Worm (Caenorhabditis elegans) whole organism, late embryonic: ENCODE results near the gene suox-1.

Source experiments
- K02D7.2 ChIP-seq: sonication (generic microtip); optimal IDR thresholded peaks from 2 replicates; lab custom pipeline; 2017; ENCODE audit warnings: mild to moderate bottlenecking, missing genetic modification characterization, missing compliant biosample characterization
- ahr-1 ChIP-seq: sonication (generic microtip); optimal IDR thresholded peaks from 2 replicates; lab custom pipeline; 2016; ENCODE audit warnings: missing genetic modification characterization, missing compliant biosample characterization
- ama-1 ChIP-seq: fragments of 150-350 bp; optimal IDR thresholded peaks from 2 replicates; lab custom pipeline; 2014
- ceh-14 ChIP-seq: sonication (generic microtip); optimal IDR thresholded peaks from 2 replicates; lab custom pipeline; 2016; ENCODE audit warnings: missing genotype, missing genetic modification characterization, missing compliant biosample characterization
- ceh-45 ChIP-seq: fragments of 200-800 bp; sonication (Bioruptor generic); IDR thresholded peaks from 2 replicates; pipeline ENCODE4 v1.3.6; 2022; ENCODE audit warnings: missing genetic modification reagents, missing genetic modification characterization, missing compliant biosample characterization
- dve-1 ChIP-seq: sonication (generic microtip); optimal IDR thresholded peaks from 2 replicates; lab custom pipeline; 2017; ENCODE audit warnings: antibody characterized with exemption, mild to moderate bottlenecking, missing genetic modification characterization, missing compliant biosample characterization
- elt-2 ChIP-seq: sonication (generic microtip); optimal IDR thresholded peaks from 2 replicates; lab custom pipeline; 2016; ENCODE audit warnings: missing genetic modification reagents, missing genetic modification characterization, missing compliant biosample characterization
- hlh-15 ChIP-seq: sonication (generic microtip); optimal IDR thresholded peaks from 2 replicates; lab custom pipeline; 2016; ENCODE audit warnings: missing genetic modification characterization, missing compliant biosample characterization
- nhr-232 ChIP-seq: sonication (generic microtip); optimal IDR thresholded peaks from 2 replicates; lab custom pipeline; 2016; ENCODE audit warnings: missing genetic modification characterization, missing compliant biosample characterization
- pha-4 ChIP-seq: fragments of 150-350 bp; optimal IDR thresholded peaks from 2 replicates; lab custom pipeline; 2018; ENCODE audit warnings: missing biosample characterization, missing genetic modification reagents, missing genetic modification characterization
- rnt-1 ChIP-seq: sonication (generic microtip); optimal IDR thresholded peaks from 2 replicates; lab custom pipeline; 2016; ENCODE audit warnings: missing genetic modification characterization, missing compliant biosample characterization
- unc-42 ChIP-seq: sonication (generic microtip); optimal IDR thresholded peaks from 2 replicates; lab custom pipeline; 2016; ENCODE audit warnings: missing genotype, missing genetic modification characterization, missing compliant biosample characterization

DNA sequence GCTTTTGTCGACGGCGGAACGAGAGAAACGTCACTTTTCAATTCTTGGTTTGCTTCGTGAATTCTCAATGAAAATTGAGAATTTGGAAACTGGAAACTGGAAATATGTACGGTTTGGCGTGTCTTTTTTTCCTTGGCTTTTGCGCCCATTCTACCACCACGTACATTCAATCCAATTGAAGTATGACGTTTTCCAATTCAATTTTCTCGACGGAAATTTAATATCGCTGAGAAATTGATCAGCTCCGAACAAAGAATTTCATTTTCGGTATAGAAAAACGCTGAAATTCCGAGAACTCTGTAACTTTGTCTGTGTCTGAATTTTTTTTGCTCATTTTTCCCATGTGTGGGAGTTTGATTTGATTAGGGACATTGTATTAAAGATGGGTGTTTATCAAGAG, 35.9 kb downstream of the suox-1 start:
- TF ChIP-seq K02D7.2 (tag; lab: Kevin White, UChicago) (no peak), ahr-1 (tag; lab: Kevin White, UChicago) (no peak), ama-1 (no peak), elt-2 (no peak), unc-42 (tag; lab: Kevin White, UChicago) (peak; percentile 56), ceh-14 (no peak), ceh-45 (GFP tag; lab: Robert Waterston, UW) (no peak), nhr-232 (tag; lab: Kevin White, UChicago) (no peak), hlh-15 (no peak), dve-1 (tag; lab: Kevin White, UChicago) (no peak), rnt-1 (tag; lab: Kevin White, UChicago) (no peak), pha-4 (no peak)
